Worm (Caenorhabditis elegans): Measurements from ENCODE around the gene B0496.11.

B0496.11 gene

DNA sequence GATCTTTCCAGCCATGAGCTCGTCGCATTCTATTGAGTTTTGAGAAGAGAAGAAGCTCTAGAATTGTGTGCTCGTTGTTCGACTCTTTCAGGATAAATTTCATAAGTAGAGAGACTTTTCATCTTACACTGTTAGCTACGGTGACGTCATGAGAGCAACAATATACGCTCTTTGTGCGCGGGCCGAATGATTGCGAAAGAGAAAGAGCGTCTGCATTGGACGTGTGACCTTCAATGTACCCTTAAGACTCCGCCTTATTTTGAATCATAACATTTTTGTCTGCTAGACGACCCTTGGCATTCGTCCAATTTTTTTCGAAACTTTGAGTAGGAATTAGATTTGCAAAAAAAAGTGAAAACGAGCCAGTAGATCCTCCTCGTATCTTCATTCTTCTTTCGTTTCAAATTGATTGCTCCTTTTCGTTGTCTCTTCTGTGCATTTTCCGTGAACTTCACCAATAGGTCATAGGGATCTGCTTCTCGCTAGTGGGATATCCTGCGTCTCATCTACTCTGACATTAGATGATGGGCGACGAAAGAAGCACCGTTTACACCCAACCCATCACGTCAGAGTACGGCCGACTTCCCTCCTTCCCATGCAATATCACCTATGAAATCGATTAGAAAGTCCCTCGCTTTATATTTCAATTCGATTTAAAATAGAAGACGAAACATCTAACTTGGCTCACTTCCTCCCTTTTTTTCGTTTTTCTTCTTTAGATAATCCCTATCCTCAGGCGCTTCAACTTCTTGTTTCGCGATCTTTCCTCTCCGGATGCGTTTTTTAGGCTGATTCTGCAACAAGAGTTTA is 42.0 kb downstream of the B0496.11 start:
- TF ChIP-seq sea-1 (GFP tag; conservative IDR thresholded peaks at IDR 0.05) (no peak), scrt-1 (GFP tag; IDR thresholded peaks at IDR 0.05) (no peak), ama-1 (optimal IDR thresholded peaks at IDR 0.05) (no peak), ets-7 (tag; optimal IDR thresholded peaks at IDR 0.05) (no peak), hnd-1 (tag; optimal IDR thresholded peaks at IDR 0.05) (no peak), ceh-13 (GFP tag; optimal IDR thresholded peaks at IDR 0.05) (no peak), flt-1 (GFP tag; IDR thresholded peaks at IDR 0.05) (no peak), hmg-4 (GFP tag; optimal IDR thresholded peaks at IDR 0.05) (no peak), F13C5.2 (tag; optimal IDR thresholded peaks at IDR 0.05) (no peak), tbx-37 (GFP tag; conservative IDR thresholded peaks at IDR 0.05) (no peak), pes-1 (GFP tag; IDR thresholded peaks at IDR 0.05) (no peak), B0310.2 (tag; optimal IDR thresholded peaks at IDR 0.05) (no peak), ceh-36 (tag; optimal IDR thresholded peaks at IDR 0.05) (no peak), hmbx-1 (tag; optimal IDR thresholded peaks at IDR 0.05) (no peak), tbx-11 (GFP tag; IDR thresholded peaks at IDR 0.05) (no peak), tra-4 (tag; optimal IDR thresholded peaks at IDR 0.05) (no peak), aly-1 (tag; optimal IDR thresholded peaks at IDR 0.05) (no peak)

- TF ChIP-seq aly-1 (tag; optimal IDR thresholded peaks at IDR 0.05) = no peak
Measured at ce11 chrIV:7390126-7390766, 43.5 kb downstream of the B0496.11 start.

- no peak for TF ChIP-seq pes-1 (GFP tag; IDR thresholded peaks at IDR 0.05)
- no peak for TF ChIP-seq hnd-1 (tag; optimal IDR thresholded peaks at IDR 0.05)
- no peak for TF ChIP-seq sea-1 (GFP tag; conservative IDR thresholded peaks at IDR 0.05)
- TF ChIP-seq B0310.2 (tag; optimal IDR thresholded peaks at IDR 0.05) = no peak
- TF ChIP-seq tbx-11 (GFP tag; IDR thresholded peaks at IDR 0.05) = no peak
- TF ChIP-seq ets-7 (tag; optimal IDR thresholded peaks at IDR 0.05) = no peak
- no peak for TF ChIP-seq ceh-13 (GFP tag; optimal IDR thresholded peaks at IDR 0.05)
- TF ChIP-seq flt-1 (GFP tag; IDR thresholded peaks at IDR 0.05) = no peak
Measured at ce11 chrIV:7389719-7390118, 44.0 kb downstream of the B0496.11 start.

- TF ChIP-seq ets-7 (tag; optimal IDR thresholded peaks at IDR 0.05) (no peak), hnd-1 (tag; optimal IDR thresholded peaks at IDR 0.05) (no peak), flt-1 (GFP tag; IDR thresholded peaks at IDR 0.05) (no peak), ceh-36 (tag; optimal IDR thresholded peaks at IDR 0.05) (no peak), tbx-37 (GFP tag; conservative IDR thresholded peaks at IDR 0.05) (no peak), tra-4 (tag; optimal IDR thresholded peaks at IDR 0.05) (no peak), aly-1 (tag; optimal IDR thresholded peaks at IDR 0.05) (no peak), F13C5.2 (tag; optimal IDR thresholded peaks at IDR 0.05) (no peak)
Measured at ce11 chrIV:7388843-7389242, 44.9 kb downstream of the B0496.11 start, which contains the start of gene mob-3. Gene mob-3 (minus strand): TSS chrIV:7388943.

DNA sequence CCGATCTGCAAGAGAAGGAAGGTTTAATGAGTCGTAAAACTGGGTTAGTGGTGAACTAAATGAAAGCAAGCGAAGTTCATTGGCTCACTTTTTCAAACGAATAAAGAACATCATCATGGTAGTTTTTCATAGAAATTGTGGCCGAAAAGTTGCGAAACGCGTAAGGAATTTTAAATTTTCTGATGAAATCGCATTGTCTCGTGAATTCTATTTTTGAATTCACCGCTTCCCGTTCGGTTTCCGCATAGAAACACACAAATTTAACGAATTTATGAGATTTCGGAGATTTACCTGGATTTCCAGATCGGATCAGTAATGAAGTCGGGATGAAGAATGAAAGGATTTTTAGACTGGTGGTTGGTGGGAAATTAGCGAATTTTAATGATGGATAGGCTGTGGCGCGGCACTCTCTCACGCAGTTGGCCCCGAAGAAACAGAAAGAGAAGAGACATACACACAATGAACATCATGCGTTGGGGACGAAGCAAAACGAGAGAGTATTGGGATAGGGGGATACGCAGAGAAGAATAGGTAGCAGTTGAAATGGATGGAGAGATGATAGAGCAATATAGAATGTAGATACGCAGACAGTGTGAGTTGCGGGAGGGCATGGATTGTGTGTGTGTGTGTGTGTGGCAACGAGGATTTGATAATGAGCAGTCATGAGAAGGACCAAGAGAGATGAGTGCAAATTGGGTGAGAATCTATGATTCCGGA is 46.8 kb downstream of the B0496.11 start:
- peak; percentile 46 for TF ChIP-seq F13C5.2 (tag; optimal IDR thresholded peaks at IDR 0.05)
- no peak for TF ChIP-seq ets-7 (tag; optimal IDR thresholded peaks at IDR 0.05)

Measured in whole organism, early embryonic.